Fruit fly (Drosophila melanogaster) whole organism, embryonic: Measurements from ENCODE around the gene pot.

Experiments
- BEAF-32 ChIP-seq: fragments of 200-800 bp; sonication (Bioruptor generic); optimal IDR thresholded peaks from 3 replicates; lab custom pipeline; 2017; ENCODE audit warnings: missing biosample characterization, missing genetic modification characterization, mild to moderate bottlenecking, moderate library complexity, missing genetic modification reagents
- CG10147 ChIP-seq: fragments of 200-800 bp; sonication (Bioruptor generic); optimal IDR thresholded peaks from 2 replicates; lab custom pipeline; 2019; ENCODE audit warnings: missing biosample characterization, mild to moderate bottlenecking, missing genetic modification characterization, moderate library complexity
- CG11093 ChIP-seq: fragments of 200-800 bp; sonication (Bioruptor generic); IDR thresholded peaks from 3 replicates; pipeline ENCODE4 v1.3.6; 2022; ENCODE audit warnings: missing biosample characterization, missing genetic modification characterization
- CG12391 ChIP-seq: fragments of 200-800 bp; sonication (Bioruptor generic); optimal IDR thresholded peaks from 3 replicates; lab custom pipeline; 2018; ENCODE audit warnings: missing biosample characterization, mild to moderate bottlenecking, missing genetic modification characterization, moderate library complexity
- CG12659 ChIP-seq: fragments of 200-800 bp; sonication (Bioruptor generic); optimal IDR thresholded peaks from 3 replicates; lab custom pipeline; 2017; ENCODE audit warnings: mild to moderate bottlenecking, missing biosample characterization, missing genetic modification reagents, missing genetic modification characterization
- CG13287 ChIP-seq: fragments of 200-800 bp; sonication (Bioruptor generic); IDR thresholded peaks from 2 replicates; pipeline ENCODE4 v1.3.6; 2022; ENCODE audit warnings: missing biosample characterization, missing genetic modification characterization; ENCODE audit not compliant: partially characterized antibody
- CG14710 ChIP-seq: fragments of 200-800 bp; sonication (Bioruptor generic); optimal IDR thresholded peaks from 3 replicates; lab custom pipeline; 2019; ENCODE audit warnings: missing biosample characterization, mild to moderate bottlenecking, missing genetic modification characterization, moderate library complexity
- CG17328 ChIP-seq: fragments of 200-800 bp; sonication (Bioruptor generic); IDR thresholded peaks from 2 replicates; pipeline ENCODE4 v1.3.6; 2022; ENCODE audit warnings: missing biosample characterization, missing genetic modification characterization
- CG17359 ChIP-seq: fragments of 200-800 bp; sonication (Bioruptor generic); optimal IDR thresholded peaks from 3 replicates; lab custom pipeline; 2018; ENCODE audit warnings: missing biosample characterization, mild to moderate bottlenecking, missing genetic modification characterization, moderate library complexity
- CG2129 ChIP-seq: fragments of 200-800 bp; sonication (Bioruptor generic); IDR thresholded peaks from 2 replicates; pipeline ENCODE4 v1.3.6; 2022; ENCODE audit warnings: missing biosample characterization, missing genetic modification characterization; ENCODE audit not compliant: partially characterized antibody
- CG33557 ChIP-seq: fragments of 200-800 bp; sonication (Bioruptor generic); optimal IDR thresholded peaks from 2 replicates; lab custom pipeline; 2019; ENCODE audit warnings: missing biosample characterization, mild to moderate bottlenecking, missing genetic modification characterization, moderate library complexity
- CG42726 ChIP-seq: fragments of 200-800 bp; sonication (Bioruptor generic); IDR thresholded peaks from 2 replicates; pipeline ENCODE4 v1.3.6; 2022; ENCODE audit warnings: missing biosample characterization, missing genetic modification characterization; ENCODE audit not compliant: partially characterized antibody
- CG7963 ChIP-seq: fragments of 200-800 bp; sonication (Bioruptor generic); IDR thresholded peaks from 3 replicates; pipeline ENCODE4 v1.3.6; 2022; ENCODE audit warnings: missing biosample characterization, missing genetic modification characterization; ENCODE audit not compliant: partially characterized antibody
- CG9817 ChIP-seq: fragments of 200-800 bp; sonication (Bioruptor generic); optimal IDR thresholded peaks from 2 replicates; lab custom pipeline; 2018; ENCODE audit warnings: missing biosample characterization, mild to moderate bottlenecking, missing genetic modification characterization, moderate library complexity
- CG9932 ChIP-seq: fragments of 200-800 bp; sonication (Bioruptor generic); IDR thresholded peaks from 2 replicates; pipeline ENCODE4 v1.3.6; 2022; ENCODE audit warnings: missing biosample characterization, missing genetic modification characterization
- Dll ChIP-seq: fragments of 200-800 bp; sonication (Bioruptor generic); IDR thresholded peaks from 4 replicates; pipeline ENCODE4 v1.3.6; 2022; ENCODE audit warnings: missing biosample characterization, missing genetic modification characterization; ENCODE audit not compliant: partially characterized antibody
- Dp ChIP-seq: fragments of 200-800 bp; sonication (Bioruptor generic); optimal IDR thresholded peaks from 2 replicates; lab custom pipeline; 2018; ENCODE audit warnings: missing biosample characterization, mild to moderate bottlenecking, missing genetic modification characterization, moderate library complexity
- Ets97D ChIP-seq: fragments of 200-800 bp; sonication (Bioruptor generic); optimal IDR thresholded peaks from 3 replicates; lab custom pipeline; 2016; ENCODE audit warnings: missing biosample characterization, missing genetic modification characterization
- HLH4C ChIP-seq: fragments of 200-800 bp; sonication (Bioruptor generic); IDR thresholded peaks from 3 replicates; pipeline ENCODE4 v1.3.6; 2022; ENCODE audit warnings: missing biosample characterization, missing genetic modification characterization; ENCODE audit not compliant: partially characterized antibody
- Hr3 ChIP-seq: fragments of 200-800 bp; sonication (Bioruptor generic); optimal IDR thresholded peaks from 3 replicates; lab custom pipeline; 2016; ENCODE audit warnings: missing biosample characterization, missing genetic modification characterization
- Lim3 ChIP-seq: fragments of 200-800 bp; sonication (Bioruptor generic); IDR thresholded peaks from 2 replicates; pipeline ENCODE4 v1.3.6; 2022; ENCODE audit warnings: missing biosample characterization, missing genetic modification characterization
- MBD-R2 ChIP-seq: fragments of 200-800 bp; sonication (Bioruptor generic); IDR thresholded peaks from 2 replicates; pipeline ENCODE4 v1.3.6; 2022; ENCODE audit warnings: missing biosample characterization, missing genetic modification characterization
- MTF-1 ChIP-seq: fragments of 200-800 bp; sonication (Bioruptor generic); optimal IDR thresholded peaks from 2 replicates; lab custom pipeline; 2018; ENCODE audit warnings: missing biosample characterization, mild to moderate bottlenecking, missing genetic modification characterization, borderline replicate concordance
- Med ChIP-seq: fragments of 200-800 bp; sonication (Bioruptor generic); peaks from one replicate; lab custom pipeline; 2016; ENCODE audit warnings: missing biosample characterization, missing genetic modification characterization, mild to moderate bottlenecking, inconsistent platforms, moderate library complexity
- NfI ChIP-seq: fragments of 200-800 bp; sonication (Bioruptor generic); optimal IDR thresholded peaks from 3 replicates; lab custom pipeline; 2018; ENCODE audit warnings: missing biosample characterization, mild to moderate bottlenecking, missing genetic modification characterization, moderate library complexity
- PHDP ChIP-seq: fragments of 200-800 bp; sonication (Bioruptor generic); optimal IDR thresholded peaks from 3 replicates; lab custom pipeline; 2018; ENCODE audit warnings: missing biosample characterization, mild to moderate bottlenecking, missing genetic modification characterization, moderate library complexity
- Scr ChIP-seq: fragments of 200-800 bp; sonication (Bioruptor generic); IDR thresholded peaks from 2 replicates; pipeline ENCODE4 v1.3.6; 2022; ENCODE audit warnings: missing biosample characterization, missing genetic modification characterization; ENCODE audit not compliant: partially characterized antibody
- Sry-δ ChIP-seq: fragments of 200-800 bp; sonication (Bioruptor generic); optimal IDR thresholded peaks from 2 replicates; lab custom pipeline; 2016; ENCODE audit warnings: missing biosample characterization, missing genetic modification characterization
- Ssrp ChIP-seq: fragments of 200-800 bp; sonication (Bioruptor generic); optimal IDR thresholded peaks from 2 replicates; lab custom pipeline; 2018; ENCODE audit warnings: missing biosample characterization, mild to moderate bottlenecking, missing genetic modification characterization, moderate library complexity
- amos ChIP-seq: fragments of 200-800 bp; sonication (Bioruptor generic); IDR thresholded peaks from 2 replicates; pipeline ENCODE4 v1.3.6; 2022; ENCODE audit warnings: missing biosample characterization, missing genetic modification characterization; ENCODE audit not compliant: partially characterized antibody
- bbx ChIP-seq: fragments of 200-800 bp; sonication (Bioruptor generic); IDR thresholded peaks from 2 replicates; pipeline ENCODE4 v1.3.6; 2022; ENCODE audit warnings: missing biosample characterization, missing genetic modification characterization; ENCODE audit not compliant: partially characterized antibody
- crp ChIP-seq, 2 experiments: fragments of 200-800 bp; sonication (Bioruptor generic); optimal IDR thresholded peaks; 2 replicates in 1 of 2; 3 replicates in 1 of 2; lab custom pipeline; 2017; ENCODE audit warnings: missing biosample characterization in 2 of 2, missing genetic modification characterization in 2 of 2, mild to moderate bottlenecking in 1 of 2, moderate library complexity in 1 of 2
- disco-r ChIP-seq: fragments of 200-800 bp; sonication (Bioruptor generic); optimal IDR thresholded peaks from 2 replicates; lab custom pipeline; 2016; ENCODE audit warnings: missing biosample characterization, missing genetic modification characterization
- grau ChIP-seq: fragments of 200-800 bp; optimal IDR thresholded peaks from 3 replicates; lab custom pipeline; 2019; ENCODE audit warnings: missing biosample characterization, mild to moderate bottlenecking, missing genetic modification characterization, moderate library complexity
- gro ChIP-seq: fragments of 200-800 bp; sonication (Bioruptor generic); optimal IDR thresholded peaks from 2 replicates; lab custom pipeline; 2016; ENCODE audit warnings: missing biosample characterization, missing genetic modification characterization
- lilli ChIP-seq: fragments of 200-800 bp; sonication (Bioruptor generic); optimal IDR thresholded peaks from 3 replicates; lab custom pipeline; 2016; ENCODE audit warnings: missing biosample characterization, missing genetic modification characterization
- nerfin-2 ChIP-seq: fragments of 200-800 bp; sonication (Bioruptor generic); IDR thresholded peaks from 2 replicates; pipeline ENCODE4 v1.3.6; 2022; ENCODE audit warnings: missing biosample characterization, missing genetic modification characterization; ENCODE audit not compliant: partially characterized antibody
- pzg ChIP-seq: fragments of 200-800 bp; sonication (Bioruptor generic); optimal IDR thresholded peaks from 3 replicates; lab custom pipeline; 2018; ENCODE audit warnings: missing biosample characterization, mild to moderate bottlenecking, missing genetic modification characterization, moderate library complexity
- ranshi ChIP-seq: fragments of 200-800 bp; sonication (Bioruptor generic); IDR thresholded peaks from 2 replicates; pipeline ENCODE4 v1.3.6; 2022; ENCODE audit warnings: missing biosample characterization, missing genetic modification characterization
- row ChIP-seq: fragments of 200-800 bp; sonication (Bioruptor generic); IDR thresholded peaks from 3 replicates; pipeline ENCODE4 v1.3.6; 2022; ENCODE audit warnings: missing biosample characterization, missing genetic modification characterization
- sens ChIP-seq: fragments of 200-800 bp; sonication (Bioruptor generic); peaks from one replicate; lab custom pipeline; 2016; ENCODE audit warnings: missing biosample characterization, missing genetic modification characterization
- slbo ChIP-seq: fragments of 200-800 bp; sonication (Bioruptor generic); IDR thresholded peaks from 2 replicates; pipeline ENCODE4 v1.3.6; 2022; ENCODE audit warnings: missing biosample characterization, missing genetic modification characterization
- sna ChIP-seq: fragments of 200-800 bp; sonication (Bioruptor generic); IDR thresholded peaks from 2 replicates; pipeline ENCODE4 v1.3.6; 2022; ENCODE audit warnings: missing biosample characterization, missing genetic modification characterization; ENCODE audit not compliant: partially characterized antibody
- twi ChIP-seq: fragments of 200-800 bp; optimal IDR thresholded peaks from 2 replicates; lab custom pipeline; 2019; ENCODE audit warnings: missing biosample characterization, mild to moderate bottlenecking, missing genetic modification characterization, moderate library complexity
- unc-4 ChIP-seq: fragments of 200-800 bp; sonication (Bioruptor generic); IDR thresholded peaks from 2 replicates; pipeline ENCODE4 v1.3.6; 2022; ENCODE audit warnings: missing biosample characterization, missing genetic modification characterization; ENCODE audit not compliant: partially characterized antibody
- zfh2 ChIP-seq: fragments of 200-800 bp; sonication (Bioruptor generic); optimal IDR thresholded peaks from 2 replicates; lab custom pipeline; 2016; ENCODE audit warnings: missing biosample characterization, missing genetic modification characterization

pot gene

dm6 chrX:11891682-11892179, 25.3 kb downstream of the pot start, which contains the start of gene sicily (continued):
- TF ChIP-seq CG11093 (no peak), Lim3 (no peak), twi (peak; percentile 41), Hr3 (GFP tag; lab: Kevin White, UChicago) (no peak), Ets97D (GFP tag; lab: Kevin White, UChicago) (peak; percentile 46)

dm6 chrX:11888142-11888541, 28.9 kb downstream of the pot start, which contains the start of gene CG1840:
Gene CG1840 (plus strand): TSS chrX:11888352.
- TF ChIP-seq MTF-1 (no peak), CG2129 (GFP tag; lab: Robert Waterston, UW) (peak; percentile 54), CG9932 (peak; percentile 57), ranshi (GFP tag; lab: Robert Waterston, UW) (no peak), row (GFP tag; lab: Robert Waterston, UW) (peak; percentile 80), NfI (GFP tag; lab: Kevin White, UChicago) (no peak), disco-r (GFP tag; lab: Kevin White, UChicago) (no peak), CG42726 (GFP tag; lab: Robert Waterston, UW) (0 out of 2 replicates have a peak, but pooled peaks have one; percentile 40), CG17359 (tag; lab: Kevin White, UChicago) (peak; percentile 65), grau (peak; percentile 25), CG10147 (GFP tag; lab: Kevin White, UChicago) (no peak), bbx (GFP tag; lab: Robert Waterston, UW) (peak; percentile 74), Dll (peak; percentile 81), MBD-R2 (GFP tag; lab: Robert Waterston, UW) (peak; percentile 61), PHDP (tag; lab: Kevin White, UChicago) (peak; percentile 0), CG17328 (GFP tag; lab: Robert Waterston, UW) (no peak), Ets97D (GFP tag; lab: Kevin White, UChicago) (peak; percentile 13), CG9817 (tag; lab: Kevin White, UChicago) (no peak), CG14710 (tag; lab: Kevin White, UChicago) (peak; percentile 26), Med (GFP tag; lab: Kevin White, UChicago) (peak; percentile 74), sens (GFP tag; lab: Kevin White, UChicago) (peak; percentile 78), CG7963 (GFP tag; lab: Robert Waterston, UW) (peak; percentile 55; the same call in 2 of the 3 replicates), CG12659 (GFP tag; lab: Kevin White, UChicago) (peak; percentile 14), BEAF-32 (GFP tag; lab: Kevin White, UChicago) (peak; percentile 76), crp (GFP tag; optimal IDR thresholded peaks at IDR 0.05; lab: Kevin White, UChicago) (peak in 1 of 2 experiments; percentile 79), amos (GFP tag; lab: Robert Waterston, UW) (peak; percentile 80), CG12391 (peak; percentile 15), Dp (peak; percentile 14), Scr (peak; percentile 81), zfh2 (GFP tag; lab: Kevin White, UChicago) (peak; percentile 1), gro (peak; percentile 40), unc-4 (GFP tag; lab: Robert Waterston, UW) (peak; percentile 80), Ssrp (tag; lab: Kevin White, UChicago) (no peak), Sry-δ (GFP tag; lab: Kevin White, UChicago) (peak; percentile 87), CG33557 (GFP tag; lab: Kevin White, UChicago) (no peak), sna (GFP tag; lab: Robert Waterston, UW) (peak; percentile 51; the same call in 1 of the 2 replicates), nerfin-2 (GFP tag; lab: Robert Waterston, UW) (peak; percentile 33; the same call in 1 of the 2 replicates), CG13287 (peak; percentile 85), pzg (GFP tag; lab: Kevin White, UChicago) (peak; percentile 32), slbo (GFP tag; lab: Robert Waterston, UW) (peak; percentile 57), HLH4C (GFP tag; lab: Robert Waterston, UW) (peak; percentile 51; the same call in 2 of the 3 replicates), lilli (GFP tag; lab: Kevin White, UChicago) (peak; percentile 8)
